Fruit fly (Drosophila melanogaster): ENCODE measurements around the gene smo.

dm6 chr2L:249048-249825 is 28.1 kb upstream of the smo start:
- peak; percentile 32 for TF ChIP-seq Mnt (GFP tag; optimal IDR thresholded peaks at IDR 0.05)
- TF ChIP-seq cnc (optimal IDR thresholded peaks at IDR 0.05), result no peak
- peak; percentile 60 for TF ChIP-seq CG7045 (GFP tag; optimal IDR thresholded peaks at IDR 0.05)
